Worm (Caenorhabditis elegans) whole organism, late embryonic: ENCODE data around the gene F53B3.5.

Experiments used
- C08G9.2 ChIP-seq: sonication (generic microtip); optimal IDR thresholded peaks from 2 replicates; lab custom pipeline; 2016; ENCODE audit warnings: mild to moderate bottlenecking, missing genetic modification characterization, moderate library complexity, missing compliant biosample characterization
- C38D4.7 ChIP-seq: fragments of 200-800 bp; sonication (Bioruptor generic); optimal IDR thresholded peaks from 2 replicates; lab custom pipeline; 2018; ENCODE audit warnings: mild to moderate bottlenecking, missing genetic modification characterization, moderate library complexity, missing compliant biosample characterization
- K02D7.2 ChIP-seq: sonication (generic microtip); optimal IDR thresholded peaks from 2 replicates; lab custom pipeline; 2017; ENCODE audit warnings: mild to moderate bottlenecking, missing genetic modification characterization, missing compliant biosample characterization
- K09A11.1 ChIP-seq: sonication (generic microtip); optimal IDR thresholded peaks from 2 replicates; lab custom pipeline; 2017; ENCODE audit warnings: antibody characterized with exemption, mild to moderate bottlenecking, missing genetic modification characterization, missing compliant biosample characterization; ENCODE audit not compliant: insufficient read depth
- Y22D7AL.16 ChIP-seq: sonication (generic microtip); optimal IDR thresholded peaks from 2 replicates; lab custom pipeline; 2016; ENCODE audit warnings: missing genetic modification characterization, missing compliant biosample characterization
- ceh-14 ChIP-seq: sonication (generic microtip); optimal IDR thresholded peaks from 2 replicates; lab custom pipeline; 2016; ENCODE audit warnings: missing genotype, missing genetic modification characterization, missing compliant biosample characterization
- ceh-18 ChIP-seq: sonication (generic microtip); optimal IDR thresholded peaks from 2 replicates; lab custom pipeline; 2016; ENCODE audit warnings: missing genetic modification characterization, missing compliant biosample characterization
- ceh-2 ChIP-seq: sonication (generic microtip); optimal IDR thresholded peaks from 2 replicates; lab custom pipeline; 2016; ENCODE audit warnings: missing genotype, missing genetic modification characterization, missing compliant biosample characterization
- ceh-24 ChIP-seq: sonication (generic microtip); optimal IDR thresholded peaks from 2 replicates; lab custom pipeline; 2016; ENCODE audit warnings: mild to moderate bottlenecking, missing genetic modification characterization, missing compliant biosample characterization
- ceh-31 ChIP-seq: sonication (generic microtip); optimal IDR thresholded peaks from 2 replicates; lab custom pipeline; 2016; ENCODE audit warnings: missing genetic modification characterization, missing compliant biosample characterization
- ceh-6 ChIP-seq: fragments of 200-800 bp; sonication (Bioruptor generic); optimal IDR thresholded peaks from 2 replicates; lab custom pipeline; 2018; ENCODE audit warnings: mild to moderate bottlenecking, missing genetic modification characterization, missing compliant biosample characterization
- ceh-9 ChIP-seq: sonication (generic microtip); optimal IDR thresholded peaks from 2 replicates; lab custom pipeline; 2016; ENCODE audit warnings: mild to moderate bottlenecking, missing genetic modification characterization, inconsistent platforms, missing compliant biosample characterization
- che-1 ChIP-seq: sonication (generic microtip); optimal IDR thresholded peaks from 2 replicates; lab custom pipeline; 2016; ENCODE audit warnings: mild to moderate bottlenecking, missing genetic modification characterization, missing compliant biosample characterization
- elt-2 ChIP-seq: sonication (generic microtip); optimal IDR thresholded peaks from 2 replicates; lab custom pipeline; 2016; ENCODE audit warnings: missing genetic modification reagents, missing genetic modification characterization, missing compliant biosample characterization
- elt-4 ChIP-seq: sonication (generic microtip); optimal IDR thresholded peaks from 2 replicates; lab custom pipeline; 2016; ENCODE audit warnings: missing genetic modification characterization, missing compliant biosample characterization
- ets-4 ChIP-seq: sonication (generic microtip); optimal IDR thresholded peaks from 2 replicates; lab custom pipeline; 2016; ENCODE audit warnings: missing genetic modification characterization, missing compliant biosample characterization
- eyg-1 ChIP-seq: sonication (generic microtip); optimal IDR thresholded peaks from 2 replicates; lab custom pipeline; 2016; ENCODE audit warnings: missing genotype, missing genetic modification characterization, missing compliant biosample characterization
- fax-1 ChIP-seq: sonication (generic microtip); optimal IDR thresholded peaks from 2 replicates; lab custom pipeline; 2016; ENCODE audit warnings: missing genotype, missing genetic modification characterization, missing compliant biosample characterization
- fkh-10 ChIP-seq: fragments of 150-350 bp; optimal IDR thresholded peaks from 2 replicates; lab custom pipeline; 2014; ENCODE audit warnings: missing biosample characterization, missing genetic modification reagents, missing genetic modification characterization
- gmeb-2 ChIP-seq: sonication (generic microtip); optimal IDR thresholded peaks from 2 replicates; lab custom pipeline; 2016; ENCODE audit warnings: missing genetic modification characterization, inconsistent platforms, missing compliant biosample characterization
- hlh-30 ChIP-seq: sonication (generic microtip); optimal IDR thresholded peaks from 2 replicates; lab custom pipeline; 2017; ENCODE audit warnings: antibody characterized with exemption, missing genetic modification characterization, missing compliant biosample characterization; ENCODE audit not compliant: insufficient read depth
- hlh-6 ChIP-seq: sonication (generic microtip); optimal IDR thresholded peaks from 2 replicates; lab custom pipeline; 2016; ENCODE audit warnings: missing genotype, missing genetic modification characterization, missing compliant biosample characterization
- hlh-8 ChIP-seq: sonication (generic microtip); optimal IDR thresholded peaks from 2 replicates; lab custom pipeline; 2016; ENCODE audit warnings: missing genotype, missing genetic modification characterization, missing compliant biosample characterization
- lim-6 ChIP-seq: sonication (generic microtip); optimal IDR thresholded peaks from 2 replicates; lab custom pipeline; 2016; ENCODE audit warnings: missing genetic modification characterization, missing compliant biosample characterization
- lin-11 ChIP-seq: fragments of 200-800 bp; sonication (Bioruptor generic); optimal IDR thresholded peaks from 2 replicates; lab custom pipeline; 2018; ENCODE audit warnings: mild to moderate bottlenecking, missing genetic modification characterization, missing compliant biosample characterization
- mec-3 ChIP-seq: sonication (generic microtip); optimal IDR thresholded peaks from 2 replicates; lab custom pipeline; 2016; ENCODE audit warnings: borderline replicate concordance, missing genetic modification characterization, missing compliant biosample characterization
- nhr-11 ChIP-seq: fragments of 150-350 bp; optimal IDR thresholded peaks from 2 replicates; lab custom pipeline; 2014; ENCODE audit warnings: missing biosample characterization, missing genetic modification characterization
- nhr-232 ChIP-seq: sonication (generic microtip); optimal IDR thresholded peaks from 2 replicates; lab custom pipeline; 2016; ENCODE audit warnings: missing genetic modification characterization, missing compliant biosample characterization
- odd-2 ChIP-seq: sonication (generic microtip); optimal IDR thresholded peaks from 2 replicates; lab custom pipeline; 2017; ENCODE audit warnings: antibody characterized with exemption, mild to moderate bottlenecking, missing genetic modification characterization, missing compliant biosample characterization
- pag-3 ChIP-seq: sonication (generic microtip); optimal IDR thresholded peaks from 2 replicates; lab custom pipeline; 2016; ENCODE audit warnings: missing compliant biosample characterization, missing genetic modification characterization, borderline replicate concordance
- pat-9 ChIP-seq: fragments of 200-800 bp; sonication (Bioruptor generic); optimal IDR thresholded peaks from 2 replicates; lab custom pipeline; 2018; ENCODE audit warnings: mild to moderate bottlenecking, missing genetic modification characterization, moderate library complexity, missing compliant biosample characterization
- pax-1 ChIP-seq: fragments of 150-350 bp; optimal IDR thresholded peaks from 2 replicates; lab custom pipeline; 2014; ENCODE audit warnings: missing biosample characterization, missing genetic modification characterization
- pha-2 ChIP-seq: sonication (generic microtip); optimal IDR thresholded peaks from 2 replicates; lab custom pipeline; 2017; ENCODE audit warnings: mild to moderate bottlenecking, missing genetic modification characterization, missing compliant biosample characterization
- ref-2 ChIP-seq: sonication (generic microtip); optimal IDR thresholded peaks from 2 replicates; lab custom pipeline; 2016; ENCODE audit warnings: missing genetic modification characterization, missing compliant biosample characterization
- sdc-2 ChIP-seq: sonication (generic microtip); optimal IDR thresholded peaks from 2 replicates; lab custom pipeline; 2016; ENCODE audit warnings: missing genotype, missing genetic modification characterization, missing compliant biosample characterization
- sox-2 ChIP-seq: fragments of 200-800 bp; sonication (Bioruptor generic); IDR thresholded peaks from 2 replicates; pipeline ENCODE4 v1.3.6; 2022; ENCODE audit warnings: missing genetic modification reagents, missing genetic modification characterization, missing compliant biosample characterization
- syd-9 ChIP-seq: sonication (generic microtip); optimal IDR thresholded peaks from 2 replicates; lab custom pipeline; 2016; ENCODE audit warnings: mild to moderate bottlenecking, missing genetic modification characterization, moderate library complexity, missing compliant biosample characterization
- tbx-7 ChIP-seq: sonication (generic microtip); optimal IDR thresholded peaks from 2 replicates; lab custom pipeline; 2016; ENCODE audit warnings: missing genotype, missing genetic modification characterization, missing compliant biosample characterization
- unc-42 ChIP-seq: sonication (generic microtip); optimal IDR thresholded peaks from 2 replicates; lab custom pipeline; 2016; ENCODE audit warnings: missing genotype, missing genetic modification characterization, missing compliant biosample characterization
- unc-86 ChIP-seq: sonication (generic microtip); optimal IDR thresholded peaks from 2 replicates; lab custom pipeline; 2016; ENCODE audit warnings: missing genetic modification characterization, missing compliant biosample characterization
- zip-5 ChIP-seq: sonication (generic microtip); optimal IDR thresholded peaks from 2 replicates; lab custom pipeline; 2016; ENCODE audit warnings: missing genetic modification characterization, missing compliant biosample characterization

Gene F53B3.5

ce11 chrX:2862372-2862771 is 17.0 kb downstream of the F53B3.5 start, which contains the start of gene comt-1:
Gene comt-1 (minus strand): TSS chrX:2862472.
- no peak for TF ChIP-seq ceh-14 (tag; lab: Kevin White, UChicago)
- TF ChIP-seq eyg-1 (tag; lab: Kevin White, UChicago) = no peak
- TF ChIP-seq hlh-6 (tag; lab: Kevin White, UChicago) = no peak
- no peak for TF ChIP-seq unc-86 (tag; lab: Kevin White, UChicago)
- TF ChIP-seq ceh-2 (tag; lab: Kevin White, UChicago) = no peak

ce11 chrX:2858380-2858779 is 21.0 kb downstream of the F53B3.5 start:
- TF ChIP-seq syd-9 (tag; lab: Kevin White, UChicago) (no peak), ceh-6 (no peak), ref-2 (no peak), ceh-18 (tag; lab: Kevin White, UChicago) (no peak), unc-86 (tag; lab: Kevin White, UChicago) (no peak), hlh-30 (tag; lab: Kevin White, UChicago) (peak; percentile 30), che-1 (tag; lab: Kevin White, UChicago) (no peak), lin-11 (tag; lab: Kevin White, UChicago) (no peak)

DNA sequence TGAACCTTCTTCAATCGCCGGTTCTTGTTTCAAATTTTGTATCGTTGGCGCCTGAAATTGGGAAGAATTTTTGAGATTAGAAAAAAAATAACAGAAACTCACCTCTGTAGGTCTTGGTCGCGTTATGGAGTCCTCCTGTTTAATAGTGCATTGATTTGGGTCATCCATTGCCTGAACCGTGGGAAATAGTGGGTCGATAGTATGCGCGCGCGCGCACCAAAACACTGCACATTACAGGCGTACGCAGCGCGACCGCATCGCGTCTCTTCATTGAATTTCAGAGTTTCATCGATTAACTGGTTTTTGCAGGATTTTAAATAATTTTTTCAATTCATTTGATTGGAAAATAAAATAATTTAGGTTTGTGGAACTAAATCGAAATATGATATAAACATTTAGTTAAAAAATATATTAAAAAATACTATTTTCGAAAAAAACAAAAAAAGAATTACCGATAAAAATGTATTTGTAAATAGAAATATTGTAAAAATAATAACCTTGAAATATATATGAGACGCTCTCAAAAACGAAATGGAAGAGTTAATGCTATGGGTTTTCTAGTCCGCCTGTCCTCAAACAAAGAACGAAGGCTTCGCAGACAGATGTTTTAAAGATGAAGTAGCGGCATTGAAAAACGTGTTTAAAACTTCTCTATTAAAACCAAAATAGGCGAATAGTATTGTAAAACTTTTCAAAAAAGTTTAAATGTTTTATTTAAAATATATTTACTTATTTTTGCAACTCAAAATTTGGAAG is 22.1 kb downstream of the F53B3.5 start, which contains the start of gene tra-4:
Gene tra-4, minus strand, starts transcription at position 534 of the 756 bp plus-strand sequence.
- no peak for TF ChIP-seq K09A11.1
- no peak for TF ChIP-seq mec-3
- no peak for TF ChIP-seq pha-2 (tag; lab: Kevin White, UChicago)
- peak; percentile 17 for TF ChIP-seq ceh-31 (tag; lab: Kevin White, UChicago)
- TF ChIP-seq pag-3 = no peak
- TF ChIP-seq unc-42 (tag; lab: Kevin White, UChicago) = no peak

DNA sequence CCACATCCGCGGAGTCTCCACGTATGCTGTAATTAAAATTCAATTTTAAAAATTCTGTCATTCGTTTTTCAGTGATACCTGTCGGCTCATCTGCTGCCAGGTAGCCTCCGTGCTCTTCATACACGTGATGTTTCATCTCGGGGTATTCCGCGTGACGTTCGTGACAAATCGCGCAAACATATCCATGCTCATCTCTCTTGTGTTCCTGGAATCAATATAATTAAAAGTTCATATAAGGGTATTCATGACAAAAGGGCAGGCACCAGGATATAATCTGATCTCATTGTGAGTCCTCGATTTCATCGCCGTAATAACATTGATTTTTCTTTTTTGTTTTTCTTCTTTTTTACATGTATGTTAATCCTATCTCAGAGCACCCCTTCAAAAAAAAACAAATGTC is 25.4 kb downstream of the F53B3.5 start:
- TF ChIP-seq unc-42 (tag; lab: Kevin White, UChicago) = no peak
- no peak for TF ChIP-seq gmeb-2
- no peak for TF ChIP-seq K09A11.1
- TF ChIP-seq fax-1 (tag; lab: Kevin White, UChicago) = no peak
- no peak for TF ChIP-seq ceh-24
- TF ChIP-seq zip-5 (tag; lab: Kevin White, UChicago) = no peak
- TF ChIP-seq fkh-10 (GFP tag; lab: Kevin White, UChicago) = no peak
- TF ChIP-seq hlh-8 (tag; lab: Kevin White, UChicago) = no peak
- TF ChIP-seq, all 69 proteins: peak for 0

ce11 chrX:2852388-2852908 is 26.9 kb downstream of the F53B3.5 start, which contains the start of gene kin-29:
Gene kin-29 (minus strand): TSS chrX:2852438.
- TF ChIP-seq ceh-18 (tag; lab: Kevin White, UChicago) (peak; percentile 98), lin-11 (tag; lab: Kevin White, UChicago) (no peak), ref-2 (peak; percentile 86), K09A11.1 (no peak), unc-42 (tag; lab: Kevin White, UChicago) (peak; percentile 78), fkh-10 (GFP tag; lab: Kevin White, UChicago) (peak; percentile 60), sdc-2 (tag; lab: Kevin White, UChicago) (peak; percentile 89), ceh-2 (tag; lab: Kevin White, UChicago) (peak; percentile 82), sox-2 (GFP tag; lab: Robert Waterston, UW) (peak; percentile 1; the same call in 1 of the 2 replicates), nhr-11 (no peak), odd-2 (no peak), pat-9 (tag; lab: Kevin White, UChicago) (peak; percentile 62), ets-4 (tag; lab: Kevin White, UChicago) (peak; percentile 61), nhr-232 (tag; lab: Kevin White, UChicago) (no peak), ceh-9 (no peak), elt-2 (tag; lab: Kevin White, UChicago) (peak; percentile 36), pax-1 (tag; lab: Kevin White, UChicago) (no peak), elt-4 (tag; lab: Kevin White, UChicago) (no peak), ceh-14 (tag; lab: Kevin White, UChicago) (peak; percentile 94), C08G9.2 (tag; lab: Kevin White, UChicago) (peak; percentile 67), che-1 (tag; lab: Kevin White, UChicago) (peak; percentile 44), gmeb-2 (no peak), K02D7.2 (no peak), lim-6 (tag; lab: Kevin White, UChicago) (peak; percentile 45), pha-2 (tag; lab: Kevin White, UChicago) (peak; percentile 45), C38D4.7 (peak; percentile 5), Y22D7AL.16 (tag; lab: Kevin White, UChicago) (no peak), tbx-7 (tag; lab: Kevin White, UChicago) (no peak)
